Fruit fly (Drosophila melanogaster) whole organism, embryonic: ENCODE data around the gene CG6178.

Experiments used
- ATbp ChIP-seq: fragments of 200-800 bp; sonication (Bioruptor generic); optimal IDR thresholded peaks from 2 replicates; lab custom pipeline; 2017; ENCODE audit warnings: missing biosample characterization, mild to moderate bottlenecking, missing genetic modification characterization, missing genetic modification reagents
- CG10366 ChIP-seq: fragments of 200-800 bp; sonication (Bioruptor generic); IDR thresholded peaks from 2 replicates; pipeline ENCODE4 v1.3.6; 2022; ENCODE audit warnings: missing biosample characterization, missing genetic modification characterization
- CG10431 ChIP-seq: fragments of 200-800 bp; sonication (Bioruptor generic); optimal IDR thresholded peaks from 3 replicates; lab custom pipeline; 2018; ENCODE audit warnings: missing biosample characterization, mild to moderate bottlenecking, missing genetic modification characterization
- CG12391 ChIP-seq: fragments of 200-800 bp; sonication (Bioruptor generic); optimal IDR thresholded peaks from 3 replicates; lab custom pipeline; 2018; ENCODE audit warnings: missing biosample characterization, mild to moderate bottlenecking, missing genetic modification characterization, moderate library complexity
- CG13287 ChIP-seq: fragments of 200-800 bp; sonication (Bioruptor generic); IDR thresholded peaks from 2 replicates; pipeline ENCODE4 v1.3.6; 2022; ENCODE audit warnings: missing biosample characterization, missing genetic modification characterization; ENCODE audit not compliant: partially characterized antibody
- CG13424 ChIP-seq: fragments of 200-800 bp; sonication (Bioruptor generic); optimal IDR thresholded peaks from 2 replicates; lab custom pipeline; 2019; ENCODE audit warnings: missing biosample characterization, mild to moderate bottlenecking, missing genetic modification characterization, moderate library complexity
- CG14441 ChIP-seq: fragments of 200-800 bp; sonication (Bioruptor generic); IDR thresholded peaks from 2 replicates; pipeline ENCODE4 v1.3.6; 2022; ENCODE audit warnings: missing biosample characterization, missing genetic modification characterization
- CG15514 ChIP-seq: fragments of 200-800 bp; sonication (Bioruptor generic); optimal IDR thresholded peaks from 3 replicates; lab custom pipeline; 2017; ENCODE audit warnings: missing biosample characterization, missing genetic modification characterization, mild to moderate bottlenecking, moderate library complexity, missing genetic modification reagents
- CG1603 ChIP-seq: fragments of 200-800 bp; sonication (Bioruptor generic); optimal IDR thresholded peaks from 2 replicates; lab custom pipeline; 2019; ENCODE audit warnings: missing biosample characterization, mild to moderate bottlenecking, missing genetic modification characterization, moderate library complexity
- CG17328 ChIP-seq: fragments of 200-800 bp; sonication (Bioruptor generic); IDR thresholded peaks from 2 replicates; pipeline ENCODE4 v1.3.6; 2022; ENCODE audit warnings: missing biosample characterization, missing genetic modification characterization
- CG17385 ChIP-seq: fragments of 200-800 bp; sonication (Bioruptor generic); optimal IDR thresholded peaks from 3 replicates; lab custom pipeline; 2018; ENCODE audit warnings: missing biosample characterization, mild to moderate bottlenecking, missing genetic modification characterization
- CG18262 ChIP-seq: fragments of 200-800 bp; optimal IDR thresholded peaks from 3 replicates; lab custom pipeline; 2019; ENCODE audit warnings: missing biosample characterization, mild to moderate bottlenecking, missing genetic modification characterization, moderate library complexity
- CG2202 ChIP-seq: fragments of 200-800 bp; sonication (Bioruptor generic); optimal IDR thresholded peaks from 2 replicates; lab custom pipeline; 2018; ENCODE audit warnings: missing biosample characterization, mild to moderate bottlenecking, missing genetic modification characterization
- CG2875 ChIP-seq: fragments of 200-800 bp; sonication (Bioruptor generic); optimal IDR thresholded peaks from 2 replicates; lab custom pipeline; 2017; ENCODE audit warnings: missing biosample characterization, mild to moderate bottlenecking, missing genetic modification characterization, missing genetic modification reagents
- CG30403 ChIP-seq: fragments of 200-800 bp; sonication (Bioruptor generic); optimal IDR thresholded peaks from 3 replicates; lab custom pipeline; 2016; ENCODE audit warnings: missing biosample characterization, missing genetic modification characterization
- CG31441 ChIP-seq: fragments of 200-800 bp; sonication (Bioruptor generic); IDR thresholded peaks from 2 replicates; pipeline ENCODE4 v1.3.6; 2022; ENCODE audit warnings: missing biosample characterization, missing genetic modification characterization
- CG5245 ChIP-seq: fragments of 200-800 bp; sonication (Bioruptor generic); optimal IDR thresholded peaks from 3 replicates; lab custom pipeline; 2016; ENCODE audit warnings: missing biosample characterization, missing genetic modification characterization
- D19A ChIP-seq: fragments of 200-800 bp; optimal IDR thresholded peaks from 3 replicates; lab custom pipeline; 2019; ENCODE audit warnings: missing biosample characterization, mild to moderate bottlenecking, missing genetic modification characterization, moderate library complexity
- HmgD ChIP-seq: fragments of 200-800 bp; sonication (Bioruptor generic); optimal IDR thresholded peaks from 3 replicates; lab custom pipeline; 2016; ENCODE audit warnings: missing biosample characterization, missing genetic modification characterization
- Kr ChIP-seq: fragments of 200-800 bp; sonication (Bioruptor generic); optimal IDR thresholded peaks from 2 replicates; lab custom pipeline; 2017; ENCODE audit warnings: missing biosample characterization, mild to moderate bottlenecking, missing genetic modification characterization
- Myb ChIP-seq: fragments of 200-800 bp; sonication (Bioruptor generic); optimal IDR thresholded peaks from 2 replicates; lab custom pipeline; 2016; ENCODE audit warnings: missing biosample characterization, missing genetic modification characterization
- Optix ChIP-seq: fragments of 200-800 bp; sonication (Bioruptor generic); IDR thresholded peaks from 3 replicates; pipeline ENCODE4 v1.3.6; 2022; ENCODE audit warnings: missing biosample characterization, missing genetic modification characterization
- Pdp1 ChIP-seq, 2 experiments: fragments of 200-800 bp; sonication (Bioruptor generic); optimal IDR thresholded peaks; 3 replicates each; lab custom pipeline; 2016; ENCODE audit warnings: missing biosample characterization in 2 of 2, missing genetic modification characterization in 2 of 2, mild to moderate bottlenecking in 1 of 2, moderate library complexity in 1 of 2
- Rx ChIP-seq: fragments of 200-800 bp; sonication (Bioruptor generic); IDR thresholded peaks from 2 replicates; pipeline ENCODE4 v1.3.6; 2022; ENCODE audit warnings: missing biosample characterization, missing genetic modification characterization
- Ssrp ChIP-seq: fragments of 200-800 bp; sonication (Bioruptor generic); optimal IDR thresholded peaks from 2 replicates; lab custom pipeline; 2018; ENCODE audit warnings: missing biosample characterization, mild to moderate bottlenecking, missing genetic modification characterization, moderate library complexity
- Xbp1 ChIP-seq: fragments of 200-800 bp; sonication (Bioruptor generic); optimal IDR thresholded peaks from 3 replicates; lab custom pipeline; 2016; ENCODE audit warnings: missing biosample characterization, mild to moderate bottlenecking, missing genetic modification characterization
- ase ChIP-seq: fragments of 200-800 bp; sonication (Bioruptor generic); IDR thresholded peaks from 3 replicates; pipeline ENCODE4 v1.3.6; 2022; ENCODE audit warnings: missing biosample characterization, missing genetic modification characterization
- az2 ChIP-seq: fragments of 200-800 bp; sonication (Bioruptor generic); optimal IDR thresholded peaks from 3 replicates; lab custom pipeline; 2016; ENCODE audit warnings: missing biosample characterization, missing genetic modification characterization
- bcd ChIP-seq: fragments of 200-800 bp; sonication (Bioruptor generic); optimal IDR thresholded peaks from 2 replicates; lab custom pipeline; 2017; ENCODE audit warnings: missing biosample characterization, mild to moderate bottlenecking, missing genetic modification characterization
- croc ChIP-seq: fragments of 200-800 bp; sonication (Bioruptor generic); conservative IDR thresholded peaks from 3 replicates; pipeline ENCODE4 v1.3.6; 2022; ENCODE audit warnings: missing biosample characterization, missing genetic modification characterization
- dmrt11E ChIP-seq: fragments of 200-800 bp; sonication (Bioruptor generic); optimal IDR thresholded peaks from 3 replicates; lab custom pipeline; 2018; ENCODE audit warnings: missing biosample characterization, mild to moderate bottlenecking, missing genetic modification characterization, moderate library complexity
- dysf ChIP-seq: fragments of 200-800 bp; sonication (Bioruptor generic); IDR thresholded peaks from 3 replicates; pipeline ENCODE4 v1.3.6; 2022; ENCODE audit warnings: missing biosample characterization, missing genetic modification characterization
- fd96Cb ChIP-seq: fragments of 200-800 bp; sonication (Bioruptor generic); optimal IDR thresholded peaks from 2 replicates; lab custom pipeline; 2018; ENCODE audit warnings: missing biosample characterization, mild to moderate bottlenecking, missing genetic modification characterization, moderate library complexity
- gem ChIP-seq: fragments of 200-800 bp; sonication (Bioruptor generic); optimal IDR thresholded peaks from 2 replicates; lab custom pipeline; 2019; ENCODE audit warnings: missing biosample characterization, mild to moderate bottlenecking, missing genetic modification characterization, moderate library complexity
- grau ChIP-seq: fragments of 200-800 bp; optimal IDR thresholded peaks from 3 replicates; lab custom pipeline; 2019; ENCODE audit warnings: missing biosample characterization, mild to moderate bottlenecking, missing genetic modification characterization, moderate library complexity
- ham ChIP-seq: fragments of 200-800 bp; sonication (Bioruptor generic); IDR thresholded peaks from 2 replicates; pipeline ENCODE4 v1.3.6; 2022; ENCODE audit warnings: missing biosample characterization, missing genetic modification characterization
- jigr1 ChIP-seq: fragments of 200-800 bp; sonication (Bioruptor generic); IDR thresholded peaks from 3 replicates; pipeline ENCODE4 v1.3.6; 2022; ENCODE audit warnings: missing biosample characterization, missing genetic modification characterization
- lab ChIP-seq: fragments of 200-800 bp; sonication (Bioruptor generic); optimal IDR thresholded peaks from 3 replicates; lab custom pipeline; 2017; ENCODE audit warnings: missing biosample characterization, missing genetic modification characterization, mild to moderate bottlenecking, moderate library complexity, missing genetic modification reagents
- lov ChIP-seq, 2 experiments: fragments of 200-800 bp in 1 of 2; fragments of >200 bp in 1 of 2; sonication (Bioruptor generic) in 1 of 2; IDR thresholded peaks in 1 of 2; optimal IDR thresholded peaks in 1 of 2; 2 replicates in 1 of 2; 3 replicates in 1 of 2; pipeline versions ENCODE4 v1.3.6 to Lab custom; 2017 to 2022; ENCODE audit warnings: missing biosample characterization in 1 of 2, missing genetic modification characterization in 1 of 2
- nom ChIP-seq: fragments of 200-800 bp; sonication (Bioruptor generic); optimal IDR thresholded peaks from 2 replicates; lab custom pipeline; 2017; ENCODE audit warnings: missing biosample characterization, missing genetic modification characterization, mild to moderate bottlenecking, moderate library complexity, missing genetic modification reagents
- prd ChIP-seq, 3 experiments: fragments of >200 bp in 2 of 3; fragments of 200-800 bp in 1 of 3; sonication (Bioruptor generic) in 1 of 3; optimal IDR thresholded peaks in 2 of 3; IDR thresholded peaks in 1 of 3; 2 replicates in 2 of 3; 3 replicates in 1 of 3; pipeline versions ENCODE4 v1.3.6 to Lab custom; 2017 to 2022; ENCODE audit warnings: missing biosample characterization in 1 of 3, missing genetic modification characterization in 1 of 3
- row ChIP-seq: fragments of 200-800 bp; sonication (Bioruptor generic); IDR thresholded peaks from 3 replicates; pipeline ENCODE4 v1.3.6; 2022; ENCODE audit warnings: missing biosample characterization, missing genetic modification characterization
- sisA ChIP-seq: fragments of 200-800 bp; sonication (Bioruptor generic); IDR thresholded peaks from 2 replicates; pipeline ENCODE4 v1.3.6; 2022; ENCODE audit warnings: missing biosample characterization, missing genetic modification characterization
- tna ChIP-seq: fragments of 200-800 bp; sonication (Bioruptor generic); IDR thresholded peaks from 2 replicates; pipeline ENCODE4 v1.3.6; 2022; ENCODE audit warnings: missing biosample characterization, missing genetic modification characterization; ENCODE audit not compliant: partially characterized antibody
- zfh1 ChIP-seq: fragments of 200-800 bp; sonication (Bioruptor generic); IDR thresholded peaks from 3 replicates; pipeline ENCODE4 v1.3.6; 2022; ENCODE audit warnings: missing biosample characterization, missing genetic modification characterization

CG6178 gene

DNA sequence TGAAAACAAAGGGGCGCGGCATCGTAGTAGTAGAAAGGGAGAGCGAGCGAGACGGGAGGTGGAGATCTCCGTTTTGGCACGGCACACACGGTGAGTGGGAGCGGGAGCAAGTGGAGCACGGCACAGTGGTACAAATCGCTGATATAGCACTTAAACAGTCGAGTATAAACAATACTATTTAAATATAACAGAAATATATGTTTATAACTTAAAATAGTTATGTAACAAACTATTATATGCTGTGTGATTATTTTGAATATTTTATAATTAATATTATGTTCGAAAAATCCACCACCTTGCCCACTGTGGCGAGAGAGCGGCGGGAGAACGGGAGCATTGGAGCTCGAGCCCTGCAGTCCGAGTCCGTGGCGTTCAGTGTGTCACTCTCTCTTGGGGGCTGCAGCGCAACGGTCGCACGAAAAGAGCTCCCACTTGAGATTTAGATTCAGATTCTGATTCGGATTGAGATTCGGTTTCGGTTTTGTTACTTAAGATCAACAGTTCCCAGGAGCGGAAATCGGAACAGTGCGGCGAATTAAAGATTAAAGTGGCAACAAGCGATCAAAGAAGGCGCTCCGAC, 11.0 kb upstream of the CG6178 start, which contains the start of gene Kal1 (continued):
- TF ChIP-seq CG10431 (GFP tag; lab: Kevin White, UChicago) = peak; percentile 87
- TF ChIP-seq CG2202 (tag; lab: Kevin White, UChicago) = peak; percentile 94
- no peak for TF ChIP-seq Kr (GFP tag; lab: Kevin White, UChicago)
- TF ChIP-seq Myb (GFP tag; lab: Kevin White, UChicago) = no peak
- TF ChIP-seq, all 482 proteins: peak for 359

DNA sequence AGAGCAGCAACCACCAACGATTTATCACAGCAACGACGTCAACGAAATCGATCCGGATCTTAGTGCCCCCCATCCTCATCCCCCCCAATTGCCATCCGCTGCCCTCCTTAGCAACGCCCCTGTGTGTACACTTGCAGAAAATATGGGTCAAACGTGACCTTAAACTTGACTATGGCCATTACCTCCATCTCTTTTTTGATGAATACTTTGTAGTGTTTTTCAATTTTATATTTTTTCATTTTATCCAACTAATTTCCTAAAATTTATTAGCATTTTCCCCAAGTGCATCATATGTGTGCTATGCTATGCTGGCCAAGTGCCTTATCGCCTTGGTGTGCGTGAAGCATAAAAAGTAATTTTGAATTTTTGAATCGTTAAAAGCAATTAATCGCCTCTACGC, 9.2 kb upstream of the CG6178 start:
- peak; percentile 81 for TF ChIP-seq nom (GFP tag; lab: Kevin White, UChicago)
- peak; percentile 47 for TF ChIP-seq CG18262
- peak; percentile 15 for TF ChIP-seq grau (tag; lab: Kevin White, UChicago)
- TF ChIP-seq ase = 0 out of 3 replicates have a peak, but pooled peaks have one; percentile 14
- TF ChIP-seq jigr1 (GFP tag; lab: Robert Waterston, UW) = no peak
- no peak for TF ChIP-seq ham (GFP tag; lab: Robert Waterston, UW)
- peak; percentile 24 for TF ChIP-seq lab (GFP tag; lab: Kevin White, UChicago)
- TF ChIP-seq CG10366 (GFP tag; lab: Robert Waterston, UW) = peak; percentile 21; the same call in 1 of the 2 replicates
- peak; percentile 0 for TF ChIP-seq CG17385 (GFP tag; lab: Kevin White, UChicago)
- TF ChIP-seq Optix (GFP tag; lab: Robert Waterston, UW) = no peak
- TF ChIP-seq CG13287 (GFP tag; lab: Robert Waterston, UW) = no peak
- peak; percentile 40 for TF ChIP-seq fd96Cb (tag; lab: Kevin White, UChicago)
- peak; percentile 26 for TF ChIP-seq ATbp
- peak in 1 of 2 experiments; percentile 6 for TF ChIP-seq Pdp1 (GFP tag; optimal IDR thresholded peaks at IDR 0.05; lab: Kevin White, UChicago)
- peak; percentile 25 for TF ChIP-seq CG1603 (tag; lab: Kevin White, UChicago)
- TF ChIP-seq CG14441 (GFP tag; lab: Robert Waterston, UW) = peak; percentile 38; the same call in 1 of the 2 replicates
- peak; percentile 18 for TF ChIP-seq CG5245 (GFP tag; lab: Kevin White, UChicago)
- TF ChIP-seq dmrt11E (tag; lab: Kevin White, UChicago) = peak; percentile 23
- peak; percentile 47; the same call in 1 of the 2 replicates for TF ChIP-seq CG31441 (GFP tag; lab: Robert Waterston, UW)
- peak; percentile 7 for TF ChIP-seq Ssrp (tag; lab: Kevin White, UChicago)
- 0 out of 2 replicates have a peak, but pooled peaks have one; percentile 25 for TF ChIP-seq CG17328 (GFP tag; lab: Robert Waterston, UW)
- TF ChIP-seq zfh1 (GFP tag; lab: Robert Waterston, UW) = peak; percentile 53; the same call in 1 of the 3 replicates
- peak; percentile 33 for TF ChIP-seq CG13424 (tag; lab: Kevin White, UChicago)
- 0 out of 3 replicates have a peak, but pooled peaks have one; percentile 17 for TF ChIP-seq croc (GFP tag; lab: Robert Waterston, UW)
- no peak for TF ChIP-seq CG15514
- peak; percentile 36 for TF ChIP-seq CG12391
- peak; percentile 37 for TF ChIP-seq D19A
- TF ChIP-seq lov (optimal IDR thresholded peaks at IDR 0.05; lab: Kevin White, UChicago) = no peak
- TF ChIP-seq lov (GFP tag; IDR thresholded peaks at IDR 0.05; lab: Robert Waterston, UW) = no peak
- no peak for TF ChIP-seq tna (GFP tag; lab: Robert Waterston, UW)
- peak; percentile 60 for TF ChIP-seq gem (tag; lab: Kevin White, UChicago)
- TF ChIP-seq HmgD (GFP tag; lab: Kevin White, UChicago) = no peak
- TF ChIP-seq sisA = peak; percentile 60
- TF ChIP-seq prd (optimal IDR thresholded peaks at IDR 0.05; lab: Kevin White, UChicago) = no peak
- peak; percentile 38; the same call in 1 of the 3 replicates for TF ChIP-seq prd (GFP tag; IDR thresholded peaks at IDR 0.05; lab: Robert Waterston, UW)
- TF ChIP-seq bcd (GFP tag; lab: Kevin White, UChicago) = peak; percentile 26
- no peak for TF ChIP-seq CG2875 (GFP tag; lab: Kevin White, UChicago)
- TF ChIP-seq Rx (GFP tag; lab: Robert Waterston, UW) = 0 out of 2 replicates have a peak, but pooled peaks have one; percentile 29
- TF ChIP-seq az2 (GFP tag; lab: Kevin White, UChicago) = peak; percentile 18
- TF ChIP-seq dysf (GFP tag; lab: Robert Waterston, UW) = peak; percentile 40; the same call in 2 of the 3 replicates
- TF ChIP-seq Xbp1 (GFP tag; lab: Kevin White, UChicago) = peak; percentile 24
- TF ChIP-seq CG30403 (GFP tag; lab: Kevin White, UChicago) = peak; percentile 11
- peak; percentile 52 for TF ChIP-seq row (GFP tag; lab: Robert Waterston, UW)
